Fruit fly (Drosophila melanogaster) whole organism, embryonic: ENCODE data around the gene Gad1.

Source experiments
- Adf1 ChIP-seq: fragments of 200-800 bp; sonication (Bioruptor generic); IDR thresholded peaks from 2 replicates; pipeline ENCODE4 v1.3.6; 2022; ENCODE audit warnings: missing biosample characterization, missing genetic modification characterization
- Bgb ChIP-seq: fragments of 200-800 bp; sonication (Bioruptor generic); IDR thresholded peaks from 2 replicates; pipeline ENCODE4 v1.3.6; 2022; ENCODE audit warnings: missing biosample characterization, missing genetic modification characterization; ENCODE audit not compliant: partially characterized antibody
- CG11723 ChIP-seq: fragments of 200-800 bp; sonication (Bioruptor generic); optimal IDR thresholded peaks from 2 replicates; lab custom pipeline; 2017; ENCODE audit warnings: missing biosample characterization, mild to moderate bottlenecking, missing genetic modification characterization
- CG12219 ChIP-seq: fragments of 200-800 bp; sonication (Bioruptor generic); optimal IDR thresholded peaks from 3 replicates; lab custom pipeline; 2018; ENCODE audit warnings: missing biosample characterization, mild to moderate bottlenecking, missing genetic modification characterization
- CG12744 ChIP-seq: fragments of 200-800 bp; sonication (Bioruptor generic); optimal IDR thresholded peaks from 2 replicates; lab custom pipeline; 2016; ENCODE audit warnings: missing biosample characterization, missing genetic modification characterization
- CG13775 ChIP-seq: fragments of 200-800 bp; sonication (Bioruptor generic); optimal IDR thresholded peaks from 3 replicates; lab custom pipeline; 2017; ENCODE audit warnings: missing biosample characterization, mild to moderate bottlenecking, missing genetic modification characterization
- CG14014 ChIP-seq: fragments of 200-800 bp; sonication (Bioruptor generic); IDR thresholded peaks from 2 replicates; pipeline ENCODE4 v1.3.6; 2022; ENCODE audit warnings: missing biosample characterization, missing genetic modification characterization
- CG14050 ChIP-seq: fragments of 200-800 bp; sonication (Bioruptor generic); IDR thresholded peaks from 3 replicates; pipeline ENCODE4 v1.3.6; 2022; ENCODE audit warnings: missing biosample characterization, missing genetic modification characterization
- CG15479 ChIP-seq: fragments of 200-800 bp; sonication (Bioruptor generic); optimal IDR thresholded peaks from 3 replicates; lab custom pipeline; 2019; ENCODE audit warnings: missing biosample characterization, mild to moderate bottlenecking, missing genetic modification characterization, moderate library complexity
- CG17829 ChIP-seq: fragments of 200-800 bp; optimal IDR thresholded peaks from 2 replicates; lab custom pipeline; 2019; ENCODE audit warnings: missing biosample characterization, mild to moderate bottlenecking, missing genetic modification characterization, moderate library complexity
- CG18764 ChIP-seq: fragments of 200-800 bp; sonication (Bioruptor generic); optimal IDR thresholded peaks from 3 replicates; lab custom pipeline; 2016; ENCODE audit warnings: missing biosample characterization, missing genetic modification characterization
- CG2199 ChIP-seq: fragments of 200-800 bp; sonication (Bioruptor generic); IDR thresholded peaks from 3 replicates; pipeline ENCODE4 v1.3.6; 2022; ENCODE audit warnings: missing biosample characterization, missing genetic modification characterization
- CG2202 ChIP-seq: fragments of 200-800 bp; sonication (Bioruptor generic); optimal IDR thresholded peaks from 2 replicates; lab custom pipeline; 2018; ENCODE audit warnings: missing biosample characterization, mild to moderate bottlenecking, missing genetic modification characterization
- CG2678 ChIP-seq: fragments of 200-800 bp; sonication (Bioruptor generic); optimal IDR thresholded peaks from 3 replicates; lab custom pipeline; 2019; ENCODE audit warnings: missing biosample characterization, mild to moderate bottlenecking, missing genetic modification characterization, moderate library complexity
- CG34224 ChIP-seq: fragments of 200-800 bp; sonication (Bioruptor generic); IDR thresholded peaks from 3 replicates; pipeline ENCODE4 v1.3.6; 2022; ENCODE audit warnings: missing biosample characterization, missing genetic modification characterization; ENCODE audit not compliant: partially characterized antibody
- CG34422 ChIP-seq: fragments of 200-800 bp; sonication (Bioruptor generic); IDR thresholded peaks from 3 replicates; pipeline ENCODE4 v1.3.6; 2022; ENCODE audit warnings: missing biosample characterization, missing genetic modification characterization
- CG43689 ChIP-seq: fragments of 200-800 bp; sonication (Bioruptor generic); IDR thresholded peaks from 2 replicates; pipeline ENCODE4 v1.3.6; 2022; ENCODE audit warnings: missing biosample characterization, missing genetic modification characterization
- CG5245 ChIP-seq: fragments of 200-800 bp; sonication (Bioruptor generic); optimal IDR thresholded peaks from 3 replicates; lab custom pipeline; 2016; ENCODE audit warnings: missing biosample characterization, missing genetic modification characterization
- CG6272 ChIP-seq: fragments of 200-800 bp; sonication (Bioruptor generic); IDR thresholded peaks from 2 replicates; pipeline ENCODE4 v1.3.6; 2022; ENCODE audit warnings: missing biosample characterization, missing genetic modification characterization
- CG6854 ChIP-seq: fragments of 200-800 bp; sonication (Bioruptor generic); optimal IDR thresholded peaks from 3 replicates; lab custom pipeline; 2017; ENCODE audit warnings: missing biosample characterization, mild to moderate bottlenecking, missing genetic modification characterization
- CG8478 ChIP-seq: fragments of >200 bp; optimal IDR thresholded peaks from 2 replicates; lab custom pipeline; 2018
- CG9876 ChIP-seq: fragments of 200-800 bp; sonication (Bioruptor generic); optimal IDR thresholded peaks from 2 replicates; lab custom pipeline; 2016; ENCODE audit warnings: missing biosample characterization, missing genetic modification characterization
- Camta ChIP-seq: fragments of 200-800 bp; sonication (Bioruptor generic); optimal IDR thresholded peaks from 2 replicates; lab custom pipeline; 2016; ENCODE audit warnings: missing biosample characterization, missing genetic modification characterization
- Doc2 ChIP-seq: fragments of 200-800 bp; sonication (Bioruptor generic); IDR thresholded peaks from 2 replicates; pipeline ENCODE4 v1.3.6; 2022; ENCODE audit warnings: missing biosample characterization, missing genetic modification characterization
- Eip74EF ChIP-seq, 2 experiments: fragments of 200-800 bp in 1 of 2; fragments of >200 bp in 1 of 2; sonication (Bioruptor generic) in 1 of 2; optimal IDR thresholded peaks; 2 replicates each; lab custom pipeline; 2017 to 2019; ENCODE audit warnings: missing biosample characterization in 2 of 2, missing genetic modification characterization in 2 of 2, mild to moderate bottlenecking in 1 of 2, moderate library complexity in 1 of 2
- Ets65A ChIP-seq: fragments of 200-800 bp; sonication (Bioruptor generic); peaks from one replicate; lab custom pipeline; 2016; ENCODE audit warnings: missing biosample characterization, missing genetic modification characterization
- Fer2 ChIP-seq: fragments of 200-800 bp; sonication (Bioruptor generic); optimal IDR thresholded peaks from 2 replicates; lab custom pipeline; 2018; ENCODE audit warnings: missing biosample characterization, mild to moderate bottlenecking, missing genetic modification characterization, moderate library complexity
- Hand ChIP-seq: fragments of 200-800 bp; sonication (Bioruptor generic); optimal IDR thresholded peaks from 2 replicates; lab custom pipeline; 2017; ENCODE audit warnings: mild to moderate bottlenecking, missing biosample characterization, missing genetic modification reagents, missing genetic modification characterization
- NK7.1 ChIP-seq: fragments of 200-800 bp; sonication (Bioruptor generic); optimal IDR thresholded peaks from 3 replicates; lab custom pipeline; 2016; ENCODE audit warnings: missing biosample characterization, missing genetic modification characterization
- Ptx1 ChIP-seq: fragments of 200-800 bp; sonication (Bioruptor generic); IDR thresholded peaks from 2 replicates; pipeline ENCODE4 v1.3.6; 2022; ENCODE audit warnings: missing biosample characterization, missing genetic modification characterization
- Side ChIP-seq: fragments of 200-800 bp; sonication (Bioruptor generic); optimal IDR thresholded peaks from 2 replicates; lab custom pipeline; 2016; ENCODE audit warnings: missing biosample characterization, missing genetic modification characterization
- Six4 ChIP-seq: fragments of 200-800 bp; sonication (Bioruptor generic); optimal IDR thresholded peaks from 2 replicates; lab custom pipeline; 2016; ENCODE audit warnings: missing biosample characterization, missing genetic modification characterization
- TFAM ChIP-seq: fragments of 200-800 bp; sonication (Bioruptor generic); optimal IDR thresholded peaks from 2 replicates; lab custom pipeline; 2017; ENCODE audit warnings: missing biosample characterization, missing genetic modification characterization, inconsistent platforms
- YL-1 ChIP-seq: fragments of 200-800 bp; sonication (Bioruptor generic); optimal IDR thresholded peaks from 3 replicates; lab custom pipeline; 2017; ENCODE audit warnings: missing biosample characterization, mild to moderate bottlenecking, missing genetic modification characterization
- abd-A ChIP-seq: fragments of 200-800 bp; sonication (Bioruptor generic); optimal IDR thresholded peaks from 3 replicates; lab custom pipeline; 2019; ENCODE audit warnings: missing biosample characterization, mild to moderate bottlenecking, missing genetic modification characterization, moderate library complexity
- ac ChIP-seq: fragments of 200-800 bp; sonication (Bioruptor generic); optimal IDR thresholded peaks from 3 replicates; lab custom pipeline; 2017; ENCODE audit warnings: missing biosample characterization, mild to moderate bottlenecking, missing genetic modification characterization
- ftz-f1 ChIP-seq: fragments of 200-800 bp; sonication (Bioruptor generic); optimal IDR thresholded peaks from 2 replicates; lab custom pipeline; 2016; ENCODE audit warnings: missing biosample characterization, missing genetic modification characterization
- gcm2 ChIP-seq: fragments of 200-800 bp; sonication (Bioruptor generic); optimal IDR thresholded peaks from 2 replicates; lab custom pipeline; 2016; ENCODE audit warnings: missing biosample characterization, missing genetic modification characterization
- inv ChIP-seq: fragments of 200-800 bp; sonication (Bioruptor generic); IDR thresholded peaks from 2 replicates; pipeline ENCODE4 v1.3.6; 2022; ENCODE audit warnings: missing biosample characterization, missing genetic modification characterization; ENCODE audit not compliant: partially characterized antibody
- jing ChIP-seq: fragments of 200-800 bp; sonication (Bioruptor generic); optimal IDR thresholded peaks from 2 replicates; lab custom pipeline; 2018; ENCODE audit warnings: missing biosample characterization, mild to moderate bottlenecking, missing genetic modification characterization
- kay ChIP-seq: fragments of 200-800 bp; sonication (Bioruptor generic); optimal IDR thresholded peaks from 2 replicates; lab custom pipeline; 2016; ENCODE audit warnings: missing biosample characterization, missing genetic modification characterization
- lbe ChIP-seq: fragments of 200-800 bp; sonication (Bioruptor generic); optimal IDR thresholded peaks from 2 replicates; lab custom pipeline; 2016; ENCODE audit warnings: missing biosample characterization, mild to moderate bottlenecking, missing genetic modification characterization
- nerfin-2 ChIP-seq: fragments of 200-800 bp; sonication (Bioruptor generic); IDR thresholded peaks from 2 replicates; pipeline ENCODE4 v1.3.6; 2022; ENCODE audit warnings: missing biosample characterization, missing genetic modification characterization; ENCODE audit not compliant: partially characterized antibody
- nom ChIP-seq: fragments of 200-800 bp; sonication (Bioruptor generic); optimal IDR thresholded peaks from 2 replicates; lab custom pipeline; 2017; ENCODE audit warnings: missing biosample characterization, missing genetic modification characterization, mild to moderate bottlenecking, moderate library complexity, missing genetic modification reagents
- pho ChIP-seq: fragments of 200-800 bp; sonication (Bioruptor generic); optimal IDR thresholded peaks from 2 replicates; lab custom pipeline; 2016; ENCODE audit warnings: missing biosample characterization, missing genetic modification characterization
- repo ChIP-seq: fragments of 200-800 bp; sonication (Bioruptor generic); optimal IDR thresholded peaks from 2 replicates; lab custom pipeline; 2016; ENCODE audit warnings: missing biosample characterization, missing genetic modification characterization
- rib ChIP-seq: fragments of 200-800 bp; sonication (Bioruptor generic); IDR thresholded peaks from 2 replicates; pipeline ENCODE4 v1.3.6; 2022; ENCODE audit warnings: missing biosample characterization, missing genetic modification characterization
- slp2 ChIP-seq: fragments of 200-800 bp; sonication (Bioruptor generic); optimal IDR thresholded peaks from 2 replicates; lab custom pipeline; 2016; ENCODE audit warnings: missing biosample characterization, missing genetic modification characterization
- tgo ChIP-seq: fragments of 200-800 bp; sonication (Bioruptor generic); IDR thresholded peaks from 3 replicates; pipeline ENCODE4 v1.3.6; 2022; ENCODE audit warnings: missing biosample characterization, missing genetic modification characterization
- trem ChIP-seq: fragments of 200-800 bp; optimal IDR thresholded peaks from 3 replicates; lab custom pipeline; 2019; ENCODE audit warnings: missing biosample characterization, mild to moderate bottlenecking, missing genetic modification characterization, moderate library complexity
- vfl ChIP-seq: fragments of 200-800 bp; sonication (Bioruptor generic); optimal IDR thresholded peaks from 2 replicates; lab custom pipeline; 2016; ENCODE audit warnings: missing biosample characterization, missing genetic modification characterization
- z ChIP-seq: fragments of 200-800 bp; sonication (Bioruptor generic); IDR thresholded peaks from 3 replicates; pipeline ENCODE4 v1.3.6; 2022; ENCODE audit warnings: missing biosample characterization, missing genetic modification characterization

Gene Gad1

dm6 chr3L:4070996-4071379, 17.6 kb downstream of the Gad1 start (continued):
- TF ChIP-seq NK7.1 (GFP tag; lab: Kevin White, UChicago): no peak
- no peak for TF ChIP-seq CG17829 (tag; lab: Kevin White, UChicago)
- no peak for TF ChIP-seq CG11723 (GFP tag; lab: Kevin White, UChicago)
- no peak for TF ChIP-seq repo
- no peak for TF ChIP-seq ac (GFP tag; lab: Kevin White, UChicago)
- TF ChIP-seq Doc2 (GFP tag; lab: Robert Waterston, UW): no peak; the same call in 1 of the 2 replicates
- peak; percentile 0 for TF ChIP-seq CG18764 (GFP tag; lab: Kevin White, UChicago)
- TF ChIP-seq Six4 (GFP tag; lab: Kevin White, UChicago): peak; percentile 19
- TF ChIP-seq pho (GFP tag; lab: Kevin White, UChicago): no peak
- no peak for TF ChIP-seq Adf1 (GFP tag; lab: Robert Waterston, UW)
- TF ChIP-seq CG14014: peak; percentile 71
- 0 out of 2 replicates have a peak, but pooled peaks have one; percentile 10 for TF ChIP-seq rib
- no peak for TF ChIP-seq z (GFP tag; lab: Robert Waterston, UW)
- no peak for TF ChIP-seq CG2202 (tag; lab: Kevin White, UChicago)
- peak; percentile 45 for TF ChIP-seq nom (GFP tag; lab: Kevin White, UChicago)
- peak; percentile 45 for TF ChIP-seq Side (GFP tag; lab: Kevin White, UChicago)
- no peak for TF ChIP-seq Eip74EF (GFP tag; optimal IDR thresholded peaks at IDR 0.05; lab: Kevin White, UChicago)
- TF ChIP-seq Camta (GFP tag; lab: Kevin White, UChicago): no peak
- peak; percentile 6; the same call in 1 of the 3 replicates for TF ChIP-seq CG34422 (GFP tag; lab: Robert Waterston, UW)
- peak; percentile 35 for TF ChIP-seq CG6272 (GFP tag; lab: Robert Waterston, UW)
- peak; percentile 62 for TF ChIP-seq lbe (GFP tag; lab: Kevin White, UChicago)
- TF ChIP-seq CG2199 (GFP tag; lab: Robert Waterston, UW): peak; percentile 76; the same call in 1 of the 3 replicates
- TF ChIP-seq TFAM: no peak
- no peak for TF ChIP-seq inv
- peak; percentile 68 for TF ChIP-seq jing
- peak; percentile 74 for TF ChIP-seq CG14050 (GFP tag; lab: Robert Waterston, UW)
- TF ChIP-seq CG13775 (GFP tag; lab: Kevin White, UChicago): no peak
- TF ChIP-seq kay (GFP tag; lab: Kevin White, UChicago): no peak
- no peak for TF ChIP-seq CG15479 (GFP tag; lab: Kevin White, UChicago)
- no peak for TF ChIP-seq CG8478
- no peak for TF ChIP-seq Ets65A (GFP tag; lab: Kevin White, UChicago)
- no peak for TF ChIP-seq CG34224 (GFP tag; lab: Robert Waterston, UW)
- TF ChIP-seq CG2678 (tag; lab: Kevin White, UChicago): peak; percentile 37
- TF ChIP-seq Ptx1 (GFP tag; lab: Robert Waterston, UW): peak; percentile 78
- TF ChIP-seq tgo: peak; percentile 65
- peak; percentile 8 for TF ChIP-seq CG9876
- TF ChIP-seq trem (tag; lab: Kevin White, UChicago): peak; percentile 22
- TF ChIP-seq slp2 (GFP tag; lab: Kevin White, UChicago): no peak
- no peak for TF ChIP-seq Hand
- no peak for TF ChIP-seq CG6854
- no peak for TF ChIP-seq Bgb (GFP tag; lab: Robert Waterston, UW)
- no peak for TF ChIP-seq abd-A (tag; lab: Kevin White, UChicago)
- no peak for TF ChIP-seq YL-1 (GFP tag; lab: Kevin White, UChicago)
- peak; percentile 67 for TF ChIP-seq CG12219
- peak; percentile 55 for TF ChIP-seq CG43689 (GFP tag; lab: Robert Waterston, UW)
- TF ChIP-seq gcm2 (GFP tag; lab: Kevin White, UChicago): no peak
- no peak for TF ChIP-seq CG12744 (GFP tag; lab: Kevin White, UChicago)
- peak; percentile 34 for TF ChIP-seq vfl (GFP tag; lab: Kevin White, UChicago)
- TF ChIP-seq nerfin-2 (GFP tag; lab: Robert Waterston, UW): no peak
- peak; percentile 62 for TF ChIP-seq CG5245 (GFP tag; lab: Kevin White, UChicago)
- TF ChIP-seq Fer2 (tag; lab: Kevin White, UChicago): no peak
- TF ChIP-seq ftz-f1: no peak
